Worm (Caenorhabditis elegans) whole organism, L4 larva: Measurements from ENCODE around the gene C49F8.14.
A peak's percentile ranks its signal among the peaks of the same experiment; 100 is the strongest.

ENCODE experiments used
- D1046.2 ChIP-seq: fragments of 200-800 bp; sonication (Bioruptor generic); IDR thresholded peaks from 2 replicates; pipeline ENCODE4 v1.3.6; 2022; ENCODE audit warnings: missing genetic modification characterization, missing compliant biosample characterization
- F10B5.3 ChIP-seq: sonication (generic microtip); optimal IDR thresholded peaks from 2 replicates; lab custom pipeline; 2016; ENCODE audit warnings: mild to moderate bottlenecking, missing genetic modification characterization, missing compliant biosample characterization
- T20F7.1 ChIP-seq: fragments of 200-800 bp; sonication (Bioruptor generic); optimal IDR thresholded peaks from 2 replicates; lab custom pipeline; 2018; ENCODE audit warnings: mild to moderate bottlenecking, missing genetic modification characterization, missing compliant biosample characterization
- T26A8.4 ChIP-seq: fragments of 200-800 bp; sonication (Bioruptor generic); IDR thresholded peaks from 2 replicates; pipeline ENCODE4 v1.3.6; 2022; ENCODE audit warnings: missing genetic modification characterization, missing compliant biosample characterization
- Y105C5A.15 ChIP-seq: fragments of 200-800 bp; sonication (Bioruptor generic); IDR thresholded peaks from 2 replicates; pipeline ENCODE4 v1.3.6; 2022; ENCODE audit warnings: missing genetic modification characterization, missing compliant biosample characterization
- Y48G9A.11 ChIP-seq: fragments of 200-800 bp; sonication (Bioruptor generic); IDR thresholded peaks from 2 replicates; pipeline ENCODE4 v1.3.6; 2022; ENCODE audit warnings: missing genetic modification reagents, missing genetic modification characterization, missing compliant biosample characterization
- Y5F2A.4 ChIP-seq: fragments of 200-800 bp; sonication (Bioruptor generic); optimal IDR thresholded peaks from 2 replicates; lab custom pipeline; 2018; ENCODE audit warnings: mild to moderate bottlenecking, missing genetic modification characterization, missing compliant biosample characterization
- ZK337.2 ChIP-seq: fragments of 200-800 bp; sonication (Bioruptor generic); IDR thresholded peaks from 2 replicates; pipeline ENCODE4 v1.3.6; 2022; ENCODE audit warnings: missing genetic modification reagents, missing genetic modification characterization, missing compliant biosample characterization
- ZK546.5 ChIP-seq, 2 experiments: sonication (generic microtip); optimal IDR thresholded peaks; 2 replicates each; lab custom pipeline; 2017; ENCODE audit warnings: missing biosample characterization in 2 of 2, missing genetic modification characterization in 2 of 2
- ama-1 ChIP-seq: fragments of 150-350 bp; optimal IDR thresholded peaks from 2 replicates; lab custom pipeline; 2014; ENCODE audit warnings: inconsistent platforms, mixed read lengths
- attf-4 ChIP-seq: sonication (generic microtip); optimal IDR thresholded peaks from 3 replicates; lab custom pipeline; 2017; ENCODE audit warnings: missing biosample characterization, missing genetic modification characterization
- ceh-20 ChIP-seq: fragments of 200-800 bp; sonication (Bioruptor generic); IDR thresholded peaks from 2 replicates; pipeline ENCODE4 v1.3.6; 2022; ENCODE audit warnings: missing genetic modification reagents, missing genetic modification characterization, missing compliant biosample characterization
- ceh-28 ChIP-seq: fragments of 150-350 bp; optimal IDR thresholded peaks from 2 replicates; lab custom pipeline; 2014; ENCODE audit warnings: missing biosample characterization, missing genetic modification reagents, missing genetic modification characterization
- ceh-44 ChIP-seq: fragments of 200-800 bp; sonication (Bioruptor generic); IDR thresholded peaks from 2 replicates; pipeline ENCODE4 v1.3.6; 2022; ENCODE audit warnings: missing genetic modification reagents, missing genetic modification characterization, missing compliant biosample characterization
- ces-1 ChIP-seq: fragments of 150-350 bp; sonication (generic microtip); optimal IDR thresholded peaks from 4 replicates; lab custom pipeline; 2014; ENCODE audit warnings: missing biosample characterization, missing genetic modification reagents, missing genetic modification characterization
- daf-12 ChIP-seq: fragments of 150-350 bp; optimal IDR thresholded peaks from 2 replicates; lab custom pipeline; 2014; ENCODE audit warnings: missing biosample characterization, missing genetic modification reagents, missing genetic modification characterization
- daf-8 ChIP-seq: fragments of 200-800 bp; sonication (Bioruptor generic); IDR thresholded peaks from 2 replicates; pipeline ENCODE4 v1.3.6; 2022; ENCODE audit warnings: missing genetic modification characterization, missing compliant biosample characterization
- dmd-6 ChIP-seq: fragments of 200-800 bp; sonication (Bioruptor generic); IDR thresholded peaks from 2 replicates; pipeline ENCODE4 v1.3.6; 2022; ENCODE audit warnings: missing genetic modification reagents, missing genetic modification characterization, missing compliant biosample characterization
- dmd-9 ChIP-seq: fragments of 200-800 bp; sonication (Bioruptor generic); IDR thresholded peaks from 2 replicates; pipeline ENCODE4 v1.3.6; 2022; ENCODE audit warnings: missing genetic modification reagents, missing genetic modification characterization, missing compliant biosample characterization
- duxl-1 ChIP-seq: sonication (generic microtip); optimal IDR thresholded peaks from 2 replicates; lab custom pipeline; 2016; ENCODE audit warnings: mild to moderate bottlenecking, missing genetic modification characterization, moderate library complexity, missing compliant biosample characterization; ENCODE audit not compliant: poor library complexity
- egl-27 ChIP-seq: sonication (generic microtip); optimal IDR thresholded peaks from 3 replicates; lab custom pipeline; 2017; ENCODE audit warnings: missing biosample characterization, missing genetic modification reagents, missing genetic modification characterization
- fos-1 ChIP-seq: fragments of 150-350 bp; optimal IDR thresholded peaks from 2 replicates; lab custom pipeline; 2014; ENCODE audit warnings: missing biosample characterization, missing genetic modification characterization
- hlh-11 ChIP-seq: fragments of 200-800 bp; sonication (Bioruptor generic); optimal IDR thresholded peaks from 2 replicates; lab custom pipeline; 2018; ENCODE audit warnings: mild to moderate bottlenecking, missing genetic modification characterization, missing compliant biosample characterization
- hmg-1.1 ChIP-seq: fragments of 200-800 bp; sonication (Bioruptor generic); IDR thresholded peaks from 2 replicates; pipeline ENCODE4 v1.3.6; 2022; ENCODE audit warnings: missing genetic modification reagents, missing genetic modification characterization, missing compliant biosample characterization
- lin-29 ChIP-seq: fragments of 200-800 bp; sonication (Bioruptor generic); IDR thresholded peaks from 2 replicates; pipeline ENCODE4 v1.3.6; 2022; ENCODE audit warnings: missing genetic modification reagents, missing genetic modification characterization, missing compliant biosample characterization
- lin-39 ChIP-seq: fragments of 150-350 bp; optimal IDR thresholded peaks from 2 replicates; lab custom pipeline; 2014; ENCODE audit warnings: missing biosample characterization, missing genetic modification reagents, missing genetic modification characterization
- lir-3 ChIP-seq: sonication (generic microtip); optimal IDR thresholded peaks from 2 replicates; lab custom pipeline; 2016; ENCODE audit warnings: mild to moderate bottlenecking, missing genetic modification characterization, missing compliant biosample characterization
- lsy-2 ChIP-seq, 2 experiments: fragments of 150-350 bp in 1 of 2; sonication (generic microtip) in 1 of 2; optimal IDR thresholded peaks; 2 replicates each; lab custom pipeline; 2014 to 2017; ENCODE audit warnings: missing biosample characterization in 2 of 2, missing genetic modification characterization in 2 of 2
- madf-9 ChIP-seq: fragments of 200-800 bp; sonication (Bioruptor generic); conservative IDR thresholded peaks from 2 replicates; pipeline ENCODE4 v1.3.6; 2022; ENCODE audit warnings: missing genetic modification reagents, missing genetic modification characterization, missing compliant biosample characterization
- mdl-1 ChIP-seq, 2 experiments: fragments of 150-350 bp in 1 of 2; sonication (generic microtip) in 1 of 2; optimal IDR thresholded peaks; 2 replicates each; lab custom pipeline; 2014 to 2017; ENCODE audit warnings: missing biosample characterization in 2 of 2, missing genetic modification characterization in 2 of 2
- mdt-29 ChIP-seq: fragments of 200-800 bp; sonication (Bioruptor generic); IDR thresholded peaks from 2 replicates; pipeline ENCODE4 v1.3.6; 2022; ENCODE audit warnings: missing genetic modification reagents, missing genetic modification characterization, missing compliant biosample characterization
- mep-1 ChIP-seq: fragments of 150-350 bp; sonication (generic microtip); optimal IDR thresholded peaks from 3 replicates; lab custom pipeline; 2014; ENCODE audit warnings: missing biosample characterization, missing genetic modification characterization
- mxl-3 ChIP-seq: fragments of 200-800 bp; sonication (Bioruptor generic); optimal IDR thresholded peaks from 2 replicates; lab custom pipeline; 2018; ENCODE audit warnings: mild to moderate bottlenecking, missing genetic modification characterization, missing compliant biosample characterization
- nhr-11 ChIP-seq: fragments of 150-350 bp; optimal IDR thresholded peaks from 2 replicates; lab custom pipeline; 2014; ENCODE audit warnings: missing biosample characterization, missing genetic modification characterization
- nhr-25 ChIP-seq: sonication (generic microtip); optimal IDR thresholded peaks from 2 replicates; lab custom pipeline; 2017; ENCODE audit warnings: missing genetic modification characterization, mild to moderate bottlenecking, missing compliant biosample characterization, antibody characterized with exemption, moderate library complexity, borderline replicate concordance; ENCODE audit not compliant: insufficient read depth
- nhr-42 ChIP-seq: fragments of 200-800 bp; sonication (Bioruptor generic); IDR thresholded peaks from 2 replicates; pipeline ENCODE4 v1.3.6; 2022; ENCODE audit warnings: missing genetic modification characterization, missing compliant biosample characterization
- nhr-76 ChIP-seq: fragments of 150-350 bp; optimal IDR thresholded peaks from 2 replicates; lab custom pipeline; 2014; ENCODE audit warnings: missing biosample characterization, missing genetic modification characterization
- nhr-77 ChIP-seq: fragments of 150-350 bp; optimal IDR thresholded peaks from 2 replicates; lab custom pipeline; 2014; ENCODE audit warnings: missing biosample characterization, missing genetic modification characterization
- php-3 ChIP-seq: fragments of 200-800 bp; sonication (Bioruptor generic); IDR thresholded peaks from 2 replicates; pipeline ENCODE4 v1.3.6; 2022; ENCODE audit warnings: missing genetic modification reagents, missing genetic modification characterization, missing compliant biosample characterization
- set-16 ChIP-seq: fragments of 200-800 bp; sonication (Bioruptor generic); IDR thresholded peaks from 2 replicates; pipeline ENCODE4 v1.3.6; 2022; ENCODE audit warnings: missing genetic modification reagents, missing genetic modification characterization, missing compliant biosample characterization
- snpc-4 ChIP-seq: fragments of 150-350 bp; optimal IDR thresholded peaks from 2 replicates; lab custom pipeline; 2014; ENCODE audit warnings: missing biosample characterization, missing genetic modification characterization
- spr-3 ChIP-seq: fragments of 200-800 bp; sonication (Bioruptor generic); optimal IDR thresholded peaks from 2 replicates; lab custom pipeline; 2018; ENCODE audit warnings: mild to moderate bottlenecking, missing genetic modification characterization, missing compliant biosample characterization
- tra-1 ChIP-seq: fragments of 200-800 bp; sonication (Bioruptor generic); IDR thresholded peaks from 2 replicates; pipeline ENCODE4 v1.3.6; 2022; ENCODE audit warnings: missing genetic modification reagents, missing genetic modification characterization, missing compliant biosample characterization
- unc-62 ChIP-seq, 3 experiments: fragments of 150-350 bp in 1 of 3; sonication (generic microtip); optimal IDR thresholded peaks in 2 of 3; peaks in 1 of 3; 1 replicate in 1 of 3; 2 replicates in 2 of 3; lab custom pipeline; 2014 to 2017; ENCODE audit warnings: missing biosample characterization in 3 of 3, missing genetic modification characterization in 3 of 3, missing genetic modification reagents in 3 of 3, missing genotype in 1 of 3
- vab-7 ChIP-seq: fragments of 200-800 bp; sonication (Bioruptor generic); IDR thresholded peaks from 2 replicates; pipeline ENCODE4 v1.3.6; 2022; ENCODE audit warnings: missing genetic modification reagents, missing genetic modification characterization, missing compliant biosample characterization
- zfp-2 ChIP-seq: sonication (generic microtip); optimal IDR thresholded peaks from 2 replicates; lab custom pipeline; 2016; ENCODE audit warnings: mild to moderate bottlenecking, missing genetic modification characterization, missing compliant biosample characterization
- zfp-3 ChIP-seq: fragments of 200-800 bp; sonication (Bioruptor generic); conservative IDR thresholded peaks from 2 replicates; pipeline ENCODE4 v1.3.6; 2022; ENCODE audit warnings: missing genetic modification reagents, missing genetic modification characterization, missing compliant biosample characterization
- ztf-7 ChIP-seq: fragments of 150-350 bp; optimal IDR thresholded peaks from 2 replicates; lab custom pipeline; 2014; ENCODE audit warnings: missing biosample characterization, missing genetic modification characterization

Gene C49F8.14

ce11 chrX:13350804-13351747, 25.7 kb downstream of the C49F8.14 start, which contains the start of gene mxl-3 (continued):
- TF ChIP-seq nhr-25: no peak
- no peak for TF ChIP-seq egl-27 (tag; lab: Kevin White, UChicago)
- TF ChIP-seq Y105C5A.15 (GFP tag; lab: Robert Waterston, UW): no peak
- TF ChIP-seq zfp-2 (tag; lab: Kevin White, UChicago): no peak
- TF ChIP-seq php-3: peak; percentile 78
- 0 out of 2 replicates have a peak, but pooled peaks have one; percentile 55 for TF ChIP-seq zfp-3 (GFP tag; lab: Robert Waterston, UW)
- TF ChIP-seq duxl-1 (tag; lab: Kevin White, UChicago): peak; percentile 33
- no peak; the same call in 1 of the 2 replicates for TF ChIP-seq T26A8.4 (GFP tag; lab: Robert Waterston, UW)
- TF ChIP-seq D1046.2: no peak
- TF ChIP-seq mdt-29 (GFP tag; lab: Robert Waterston, UW): peak; percentile 66
- 0 out of 2 replicates have a peak, but pooled peaks have one; percentile 31 for TF ChIP-seq nhr-42
- TF ChIP-seq fos-1 (tag; lab: Kevin White, UChicago): no peak
- no peak for TF ChIP-seq ztf-7
- no peak for TF ChIP-seq ces-1 (GFP tag; lab: Kevin White, UChicago)
- no peak for TF ChIP-seq daf-8
- peak in 1 of 2 experiments; percentile 40 for TF ChIP-seq mdl-1 (tag; optimal IDR thresholded peaks at IDR 0.05; lab: Kevin White, UChicago)
- no peak for TF ChIP-seq attf-4 (tag; lab: Kevin White, UChicago)
- TF ChIP-seq ceh-20 (GFP tag; lab: Robert Waterston, UW): 0 out of 2 replicates have a peak, but pooled peaks have one; percentile 29
- TF ChIP-seq Y5F2A.4 (GFP tag; lab: Kevin White, UChicago): no peak
- TF ChIP-seq vab-7 (GFP tag; lab: Robert Waterston, UW): no peak
- no peak for TF ChIP-seq ceh-44 (GFP tag; lab: Robert Waterston, UW)
- peak; percentile 66 for TF ChIP-seq set-16 (GFP tag; lab: Robert Waterston, UW)
- peak in 1 of 2 experiments; percentile 65 for TF ChIP-seq lsy-2 (tag; optimal IDR thresholded peaks at IDR 0.05; lab: Kevin White, UChicago)
- TF ChIP-seq spr-3: no peak
- peak; percentile 73 for TF ChIP-seq mep-1 (tag; lab: Kevin White, UChicago)
- no peak for TF ChIP-seq ceh-28
- TF ChIP-seq T20F7.1 (GFP tag; lab: Kevin White, UChicago): no peak
- no peak for TF ChIP-seq Y48G9A.11 (GFP tag; lab: Robert Waterston, UW)
- TF ChIP-seq dmd-6 (GFP tag; lab: Robert Waterston, UW): peak; percentile 91
- peak; percentile 32; the same call in 1 of the 2 replicates for TF ChIP-seq hmg-1.1
- TF ChIP-seq ama-1 (lab: Kevin White, UChicago): peak; percentile 86
- peak; percentile 54 for TF ChIP-seq hlh-11 (tag; lab: Kevin White, UChicago)
- TF ChIP-seq nhr-76: no peak
- no peak for TF ChIP-seq ZK337.2
- TF ChIP-seq snpc-4 (tag; lab: Kevin White, UChicago): no peak
- peak; percentile 71 for TF ChIP-seq nhr-11 (tag; lab: Kevin White, UChicago)
- TF ChIP-seq lir-3 (tag; lab: Kevin White, UChicago): no peak
- TF ChIP-seq mxl-3 (GFP tag; lab: Kevin White, UChicago): peak; percentile 97
- no peak for TF ChIP-seq daf-12
- TF ChIP-seq F10B5.3 (tag; lab: Kevin White, UChicago): peak; percentile 9
- TF ChIP-seq ZK546.5 (tag; optimal IDR thresholded peaks at IDR 0.05; lab: Kevin White, UChicago): no peak
- no peak for TF ChIP-seq lin-39 (tag; lab: Kevin White, UChicago)
- no peak for TF ChIP-seq unc-62 (GFP tag; optimal IDR thresholded peaks at IDR 0.05 in 1 of 2; lab: Kevin White, UChicago)
- no peak for TF ChIP-seq unc-62 (tag; optimal IDR thresholded peaks at IDR 0.05; lab: Kevin White, UChicago)
- TF ChIP-seq dmd-9 (GFP tag; lab: Robert Waterston, UW): no peak
- no peak for TF ChIP-seq lin-29 (GFP tag; lab: Robert Waterston, UW)
- 0 out of 2 replicates have a peak, but pooled peaks have one; percentile 19 for TF ChIP-seq madf-9 (GFP tag; lab: Robert Waterston, UW)
- TF ChIP-seq tra-1 (GFP tag; lab: Robert Waterston, UW): peak; percentile 40; the same call in 1 of the 2 replicates
- peak; percentile 42 for TF ChIP-seq nhr-77 (tag; lab: Kevin White, UChicago)
